Fruit fly (Drosophila melanogaster) S2 (cell line): ENCODE results near the gene CG13901.

ENCODE experiments used
- CG8478 ChIP-seq: fragments of >200 bp; optimal IDR thresholded peaks from 2 replicates; lab custom pipeline; 2018
- CTCF ChIP-seq, 2 experiments: fragments of >200 bp; optimal IDR thresholded peaks; 2 replicates each; lab custom pipeline; 2018

- TF ChIP-seq CG8478 (lab: Kevin White, UChicago) (no peak), CTCF (optimal IDR thresholded peaks at IDR 0.05; lab: Kevin White, UChicago) (no peak)
These were observed 39.0 kb upstream of the CG13901 start for dm6 chr3L:876656-877055.
